Fruit fly (Drosophila melanogaster): Measurements from ENCODE around the gene CG15475.

CG15475 gene

dm6 chr2L:20649891-20650290 is 35.6 kb downstream of the CG15475 start, which contains the start of gene CG2611 (continued):
- TF ChIP-seq CG34406 (GFP tag; optimal IDR thresholded peaks at IDR 0.05) (no peak), pdm3 (GFP tag; optimal IDR thresholded peaks at IDR 0.05) (no peak), Sox102F (GFP tag; optimal IDR thresholded peaks at IDR 0.05) (no peak), CG11762 (GFP tag; optimal IDR thresholded peaks at IDR 0.05; ENCODE audit: insufficient read depth) (no peak), salr (GFP tag; optimal IDR thresholded peaks at IDR 0.05) (no peak), CG6163 (GFP tag; IDR thresholded peaks at IDR 0.05) (peak; percentile 59; the same call in 2 of the 3 replicates), CG3032 (tag; optimal IDR thresholded peaks at IDR 0.05) (peak; percentile 41), Blimp-1 (GFP tag; optimal IDR thresholded peaks at IDR 0.05) (no peak), CG3919 (GFP tag; optimal IDR thresholded peaks at IDR 0.05) (no peak), vri (GFP tag; optimal IDR thresholded peaks at IDR 0.05) (no peak), topi (GFP tag; optimal IDR thresholded peaks at IDR 0.05) (peak; percentile 48), Eip75B (GFP tag; optimal IDR thresholded peaks at IDR 0.05) (no peak), CG8632 (GFP tag; optimal IDR thresholded peaks at IDR 0.05) (no peak), Ets96B (tag; optimal IDR thresholded peaks at IDR 0.05) (peak; percentile 35), CG6792 (GFP tag; optimal IDR thresholded peaks at IDR 0.05) (no peak)

- peak; percentile 67 for TF ChIP-seq esn (GFP tag; optimal IDR thresholded peaks at IDR 0.05)
- no peak for TF ChIP-seq Met (GFP tag; optimal IDR thresholded peaks at IDR 0.05)
- TF ChIP-seq CG6854 (GFP tag; optimal IDR thresholded peaks at IDR 0.05): no peak
- TF ChIP-seq cyc (GFP tag; optimal IDR thresholded peaks at IDR 0.05): peak; percentile 65
- TF ChIP-seq Lpt (GFP tag; optimal IDR thresholded peaks at IDR 0.05): peak; percentile 19
- TF ChIP-seq CG10631 (GFP tag; optimal IDR thresholded peaks at IDR 0.05): no peak
- TF ChIP-seq Ets96B (tag; optimal IDR thresholded peaks at IDR 0.05): no peak
- TF ChIP-seq CG3032 (tag; optimal IDR thresholded peaks at IDR 0.05): peak; percentile 52
- TF ChIP-seq CG7368 (GFP tag; optimal IDR thresholded peaks at IDR 0.05): no peak
- TF ChIP-seq lz (GFP tag; optimal IDR thresholded peaks at IDR 0.05): peak; percentile 76
- no peak for TF ChIP-seq Eip75B (GFP tag; optimal IDR thresholded peaks at IDR 0.05)
- TF ChIP-seq pdm3 (GFP tag; optimal IDR thresholded peaks at IDR 0.05): no peak
- TF ChIP-seq eg (GFP tag; IDR thresholded peaks at IDR 0.05): 0 out of 3 replicates have a peak, but pooled peaks have one; percentile 36
- TF ChIP-seq dsx (GFP tag; optimal IDR thresholded peaks at IDR 0.05; ENCODE audit: poor library complexity, severe bottlenecking): no peak
- TF ChIP-seq Sox15 (GFP tag; optimal IDR thresholded peaks at IDR 0.05): peak; percentile 49
- TF ChIP-seq Eip93F (GFP tag; optimal IDR thresholded peaks at IDR 0.05): no peak
- peak; percentile 26 for TF ChIP-seq CG11762 (GFP tag; optimal IDR thresholded peaks at IDR 0.05; ENCODE audit: insufficient read depth)
- peak; percentile 79 for TF ChIP-seq Hr39 (GFP tag; optimal IDR thresholded peaks at IDR 0.05)
- TF ChIP-seq Gug (GFP tag; IDR thresholded peaks at IDR 0.05): peak; percentile 32; the same call in 1 of the 2 replicates
- peak; percentile 43; the same call in 1 of the 2 replicates for TF ChIP-seq CG15336 (GFP tag; IDR thresholded peaks at IDR 0.05)
- no peak for TF ChIP-seq net (GFP tag; optimal IDR thresholded peaks at IDR 0.05)
- no peak for TF ChIP-seq CG6808 (GFP tag; optimal IDR thresholded peaks at IDR 0.05)
- no peak for TF ChIP-seq CG34406 (GFP tag; optimal IDR thresholded peaks at IDR 0.05)
- no peak for TF ChIP-seq Sox102F (GFP tag; optimal IDR thresholded peaks at IDR 0.05)
- TF ChIP-seq Hr38 (GFP tag; optimal IDR thresholded peaks at IDR 0.05): no peak
- no peak for TF ChIP-seq CG3919 (GFP tag; optimal IDR thresholded peaks at IDR 0.05)
- peak; percentile 77 for TF ChIP-seq CG31627 (GFP tag; optimal IDR thresholded peaks at IDR 0.05)
- TF ChIP-seq CG11902 (GFP tag; optimal IDR thresholded peaks at IDR 0.05): peak; percentile 35
- TF ChIP-seq CG11294 (GFP tag; IDR thresholded peaks at IDR 0.05): peak; percentile 31; the same call in 1 of the 2 replicates
- TF ChIP-seq CG6163 (GFP tag; IDR thresholded peaks at IDR 0.05): peak; percentile 44; the same call in 1 of the 3 replicates
These were observed 41.8 kb downstream of the CG15475 start, which contains the start of the genes brun and CG2614 for dm6 chr2L:20656110-20656509. Gene brun (minus strand): TSS chr2L:20656178. Gene CG2614 (plus strand): TSS chr2L:20656426.

DNA sequence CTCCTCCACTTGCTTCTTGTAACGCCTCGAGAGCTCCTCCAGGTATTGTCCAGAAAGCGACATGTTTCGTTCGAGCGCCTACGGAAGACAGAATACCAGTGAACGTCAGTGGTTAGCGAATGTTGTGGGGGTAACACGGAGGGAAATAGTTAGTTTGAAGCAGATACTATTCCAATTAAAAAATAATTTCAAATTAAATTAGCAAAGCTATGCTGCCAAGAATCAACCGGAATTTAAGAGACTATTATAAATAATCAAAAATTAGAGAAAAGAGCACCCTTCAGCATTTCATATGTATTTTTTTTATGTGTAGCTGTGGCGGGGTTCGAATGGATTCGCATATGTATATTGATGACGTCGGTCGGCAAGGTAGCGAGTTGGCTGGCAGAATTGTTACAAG is 46.7 kb downstream of the CG15475 start:
- TF ChIP-seq CG11902 (GFP tag; optimal IDR thresholded peaks at IDR 0.05): no peak
- no peak for TF ChIP-seq CG31627 (GFP tag; optimal IDR thresholded peaks at IDR 0.05)
- TF ChIP-seq CG6163 (GFP tag; IDR thresholded peaks at IDR 0.05): 0 out of 3 replicates have a peak, but pooled peaks have one; percentile 59
- TF ChIP-seq CG15336 (GFP tag; IDR thresholded peaks at IDR 0.05): peak; percentile 39; the same call in 1 of the 2 replicates

All from whole organism, prepupa.